Fruit fly (Drosophila melanogaster): ENCODE results near the gene CG8219.

The CG8219 gene

DNA sequence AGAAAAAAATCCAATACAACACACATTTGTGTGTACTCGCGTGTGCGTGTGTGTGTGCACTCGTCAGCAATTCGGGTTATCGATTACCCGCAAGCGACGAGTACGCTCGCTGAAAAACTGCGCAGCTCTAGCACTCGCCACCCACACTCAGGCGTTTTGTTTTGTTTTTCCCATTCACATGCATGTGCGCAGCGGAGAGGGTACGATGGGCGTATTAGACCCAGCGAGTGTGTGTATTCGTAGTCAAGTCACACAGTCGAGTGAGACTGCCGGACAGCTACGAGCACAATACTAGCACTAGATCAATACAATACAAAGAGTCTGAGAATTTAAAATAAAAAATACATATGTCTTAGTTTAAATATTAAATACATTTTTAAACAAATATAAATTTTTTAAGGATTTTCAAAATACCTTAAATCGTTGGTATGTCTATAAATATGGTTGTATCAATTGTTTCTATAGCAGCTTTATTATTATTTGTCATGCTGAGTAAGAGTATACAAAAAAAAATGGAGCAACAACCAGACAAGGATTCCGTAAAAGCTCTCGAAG lies 15.3 kb upstream of the CG8219 start, which contains the start of the genes D19B and CG43293 (continued):
- peak; percentile 50; the same call in 2 of the 3 replicates for TF ChIP-seq CG16813 (GFP tag; IDR thresholded peaks at IDR 0.05; ENCODE audit: partially characterized antibody)
- TF ChIP-seq bsh (GFP tag; optimal IDR thresholded peaks at IDR 0.05), result peak; percentile 82 to 90
- peak; percentile 66 for TF ChIP-seq CG31388 (GFP tag; optimal IDR thresholded peaks at IDR 0.05)
- TF ChIP-seq ssp (GFP tag; IDR thresholded peaks at IDR 0.05), result peak; percentile 60
- peak; percentile 63 for TF ChIP-seq CG9437 (GFP tag; optimal IDR thresholded peaks at IDR 0.05)
- peak; percentile 93 for TF ChIP-seq CG14441 (GFP tag; IDR thresholded peaks at IDR 0.05)
- peak; percentile 77 for TF ChIP-seq aop (GFP tag; IDR thresholded peaks at IDR 0.05)
- TF ChIP-seq CG1832 (GFP tag; optimal IDR thresholded peaks at IDR 0.05), result no peak
- TF ChIP-seq HLH4C (GFP tag; IDR thresholded peaks at IDR 0.05; ENCODE audit: partially characterized antibody), result peak; percentile 43; the same call in 1 of the 3 replicates
- peak; percentile 86 for TF ChIP-seq CG1024 (GFP tag; IDR thresholded peaks at IDR 0.05)
- TF ChIP-seq grn (GFP tag; optimal IDR thresholded peaks at IDR 0.05), result no peak
- TF ChIP-seq CG17361 (GFP tag; IDR thresholded peaks at IDR 0.05), result peak; percentile 91
- peak; percentile 77 for TF ChIP-seq tx (GFP tag; optimal IDR thresholded peaks at IDR 0.05)
- TF ChIP-seq CG11247 (GFP tag; IDR thresholded peaks at IDR 0.05), result peak; percentile 95
- peak; percentile 58; the same call in 1 of the 2 replicates for TF ChIP-seq CG4360 (GFP tag; IDR thresholded peaks at IDR 0.05)
- TF ChIP-seq B-H2 (GFP tag; optimal IDR thresholded peaks at IDR 0.05), result peak; percentile 87
- peak; percentile 78 for TF ChIP-seq Bteb2 (GFP tag; optimal IDR thresholded peaks at IDR 0.05)
- peak; percentile 58 for TF ChIP-seq CG17186 (GFP tag; optimal IDR thresholded peaks at IDR 0.05)
- peak; percentile 70 for TF ChIP-seq Nf-YA (GFP tag; IDR thresholded peaks at IDR 0.05)
- TF ChIP-seq unc-4 (GFP tag; IDR thresholded peaks at IDR 0.05; ENCODE audit: partially characterized antibody), result peak; percentile 57; the same call in 1 of the 2 replicates
- peak; percentile 79 for TF ChIP-seq CG8388 (GFP tag; optimal IDR thresholded peaks at IDR 0.05)
- TF ChIP-seq wek (GFP tag; optimal IDR thresholded peaks at IDR 0.05), result peak; percentile 52
- peak; percentile 92 for TF ChIP-seq CG17359 (tag; optimal IDR thresholded peaks at IDR 0.05)
- TF ChIP-seq cad (GFP tag; optimal IDR thresholded peaks at IDR 0.05), result no peak
- TF ChIP-seq Hr39 (optimal IDR thresholded peaks at IDR 0.05), result no peak
- TF ChIP-seq btn (GFP tag; optimal IDR thresholded peaks at IDR 0.05), result peak; percentile 67
- TF ChIP-seq Spps (tag; optimal IDR thresholded peaks at IDR 0.05), result peak; percentile 74
- TF ChIP-seq CG4424 (GFP tag; optimal IDR thresholded peaks at IDR 0.05), result peak; percentile 88
- peak; percentile 73 for TF ChIP-seq scrt (GFP tag; optimal IDR thresholded peaks at IDR 0.05)
- peak; percentile 87 for TF ChIP-seq CG11504 (tag; optimal IDR thresholded peaks at IDR 0.05)
- TF ChIP-seq dmrt99B (tag; optimal IDR thresholded peaks at IDR 0.05), result peak; percentile 90
- TF ChIP-seq CG4617 (GFP tag; optimal IDR thresholded peaks at IDR 0.05; ENCODE audit: borderline replicate concordance), result peak; percentile 82
- TF ChIP-seq Chrac-16 (GFP tag; optimal IDR thresholded peaks at IDR 0.05), result peak; percentile 91
- TF ChIP-seq Awh (GFP tag; IDR thresholded peaks at IDR 0.05), result peak; percentile 93
- TF ChIP-seq cato (GFP tag; optimal IDR thresholded peaks at IDR 0.05; ENCODE audit: borderline replicate concordance), result peak; percentile 80
- TF ChIP-seq CG1603 (tag; optimal IDR thresholded peaks at IDR 0.05), result peak; percentile 91
- peak; percentile 72 for TF ChIP-seq Nf-YC (tag; optimal IDR thresholded peaks at IDR 0.05)
- TF ChIP-seq CG17328 (GFP tag; IDR thresholded peaks at IDR 0.05), result peak; percentile 92
- TF ChIP-seq wor (GFP tag; IDR thresholded peaks at IDR 0.05), result peak; percentile 79
- TF ChIP-seq CG2120 (GFP tag; optimal IDR thresholded peaks at IDR 0.05), result peak; percentile 94
- TF ChIP-seq vfl (GFP tag; optimal IDR thresholded peaks at IDR 0.05), result peak; percentile 87
- peak; percentile 94 for TF ChIP-seq CG34422 (GFP tag; IDR thresholded peaks at IDR 0.05)
- TF ChIP-seq lola (GFP tag; optimal IDR thresholded peaks at IDR 0.05), result peak in 1 of 3 experiments; percentile 66
